Worm (Caenorhabditis elegans) whole organism, L4 larva: ENCODE data around the gene hap-1.
A peak's percentile ranks its signal among the peaks of the same experiment; 100 is the strongest.

Experiments
- aha-1 ChIP-seq: fragments of 150-350 bp; peaks from one replicate; lab custom pipeline; 2014; ENCODE audit warnings: missing biosample characterization, missing genetic modification characterization
- ama-1 ChIP-seq: fragments of 150-350 bp; optimal IDR thresholded peaks from 2 replicates; lab custom pipeline; 2014; ENCODE audit warnings: inconsistent platforms, mixed read lengths
- hlh-30 ChIP-seq: sonication (generic microtip); optimal IDR thresholded peaks from 2 replicates; lab custom pipeline; 2017; ENCODE audit warnings: antibody characterized with exemption, mild to moderate bottlenecking, missing genetic modification characterization, missing compliant biosample characterization; ENCODE audit not compliant: insufficient read depth
- nhr-237 ChIP-seq: sonication (generic microtip); optimal IDR thresholded peaks from 2 replicates; lab custom pipeline; 2017; ENCODE audit warnings: missing biosample characterization, missing genetic modification characterization
- php-3 ChIP-seq: fragments of 200-800 bp; sonication (Bioruptor generic); IDR thresholded peaks from 2 replicates; pipeline ENCODE4 v1.3.6; 2022; ENCODE audit warnings: missing genetic modification reagents, missing genetic modification characterization, missing compliant biosample characterization
- tra-1 ChIP-seq: fragments of 200-800 bp; sonication (Bioruptor generic); IDR thresholded peaks from 2 replicates; pipeline ENCODE4 v1.3.6; 2022; ENCODE audit warnings: missing genetic modification reagents, missing genetic modification characterization, missing compliant biosample characterization
- ztf-11 ChIP-seq: fragments of 150-350 bp; optimal IDR thresholded peaks from 2 replicates; lab custom pipeline; 2014; ENCODE audit warnings: missing biosample characterization, missing genetic modification characterization

ce11 chrIII:5267217-5267906 lies 3.6 kb downstream of the hap-1 start, which contains the start of gene ZC395.5:
- TF ChIP-seq php-3 (GFP tag; lab: Robert Waterston, UW) (0 out of 2 replicates have a peak, but pooled peaks have one; percentile 44), tra-1 (GFP tag; lab: Robert Waterston, UW) (no peak), ama-1 (no peak), aha-1 (no peak), nhr-237 (tag; lab: Kevin White, UChicago) (no peak), hlh-30 (tag; lab: Kevin White, UChicago) (no peak), ztf-11 (tag; lab: Kevin White, UChicago) (no peak)
